Fruit fly (Drosophila melanogaster) whole organism, wandering third instar larva: Measurements from ENCODE around the gene CG31249.

Experiments
- Abd-B ChIP-seq: fragments of >200 bp; optimal IDR thresholded peaks from 2 replicates; lab custom pipeline; 2017; ENCODE audit warnings: missing biosample characterization, missing genetic modification characterization
- CG32264 ChIP-seq: fragments of 200-800 bp; sonication (Bioruptor generic); optimal IDR thresholded peaks from 2 replicates; lab custom pipeline; 2016; ENCODE audit warnings: missing biosample characterization, missing genetic modification characterization
- CG9705 ChIP-seq: fragments of 200-800 bp; sonication (Bioruptor generic); optimal IDR thresholded peaks from 2 replicates; lab custom pipeline; 2018; ENCODE audit warnings: missing biosample characterization, mild to moderate bottlenecking, missing genetic modification characterization
- CrebA ChIP-seq: fragments of 200-800 bp; sonication (Bioruptor generic); optimal IDR thresholded peaks from 2 replicates; lab custom pipeline; 2016; ENCODE audit warnings: missing biosample characterization, mild to moderate bottlenecking, missing genetic modification characterization, borderline replicate concordance
- Dfd ChIP-seq: fragments of >200 bp; optimal IDR thresholded peaks from 2 replicates; lab custom pipeline; 2017; ENCODE audit warnings: missing biosample characterization, missing genetic modification characterization
- Dif ChIP-seq: fragments of 200-275, 200-300 bp; sonication (Bioruptor generic); optimal IDR thresholded peaks from 2 replicates; lab custom pipeline; 2018; ENCODE audit warnings: missing biosample characterization, missing genetic modification characterization; ENCODE audit not compliant: partially characterized antibody
- GATAd ChIP-seq: sonication (Bioruptor generic); optimal IDR thresholded peaks from 2 replicates; lab custom pipeline; 2016; ENCODE audit warnings: missing biosample characterization, missing genetic modification characterization
- HLH106 ChIP-seq: fragments of 200-800 bp; optimal IDR thresholded peaks from 3 replicates; lab custom pipeline; 2019; ENCODE audit warnings: missing biosample characterization, mild to moderate bottlenecking, missing genetic modification characterization, moderate library complexity
- Hnf4 ChIP-seq: fragments of 200-800 bp; sonication (Bioruptor generic); optimal IDR thresholded peaks from 2 replicates; lab custom pipeline; 2016; ENCODE audit warnings: missing biosample characterization, mild to moderate bottlenecking, missing genetic modification characterization
- Hr78 ChIP-seq: fragments of >200 bp; optimal IDR thresholded peaks from 2 replicates; lab custom pipeline; 2017; ENCODE audit warnings: missing biosample characterization, missing genetic modification characterization
- Hr83 ChIP-seq: fragments of 200-300 bp; sonication (Bioruptor generic); optimal IDR thresholded peaks from 2 replicates; lab custom pipeline; 2016; ENCODE audit warnings: missing biosample characterization, mild to moderate bottlenecking, missing genetic modification characterization, moderate library complexity; ENCODE audit not compliant: poor library complexity, severe bottlenecking
- Jra ChIP-seq: sonication (Bioruptor generic); optimal IDR thresholded peaks from 2 replicates; lab custom pipeline; 2016; ENCODE audit warnings: missing biosample characterization, missing genetic modification characterization
- Mio ChIP-seq: sonication (Bioruptor generic); optimal IDR thresholded peaks from 2 replicates; lab custom pipeline; 2016; ENCODE audit warnings: missing biosample characterization, missing genetic modification characterization
- Myc ChIP-seq: fragments of >200 bp; optimal IDR thresholded peaks from 2 replicates; lab custom pipeline; 2017
- N ChIP-seq: fragments of >200 bp; optimal IDR thresholded peaks from 2 replicates; lab custom pipeline; 2018; ENCODE audit warnings: missing biosample characterization, missing external identifiers, missing genetic modification characterization
- OdsH ChIP-seq: fragments of 200-800 bp; sonication (Bioruptor generic); optimal IDR thresholded peaks from 2 replicates; lab custom pipeline; 2016; ENCODE audit warnings: missing biosample characterization, mild to moderate bottlenecking, missing genetic modification characterization
- Rel ChIP-seq, 2 experiments: fragments of 200-800 bp; sonication (Bioruptor generic) in 1 of 2; optimal IDR thresholded peaks; 2 replicates in 1 of 2; 3 replicates in 1 of 2; lab custom pipeline; 2016 to 2019; ENCODE audit warnings: mild to moderate bottlenecking in 2 of 2, missing biosample characterization in 2 of 2, missing genetic modification characterization in 2 of 2, moderate library complexity in 1 of 2
- Sp1 ChIP-seq: fragments of 200-800 bp; sonication (Bioruptor generic); optimal IDR thresholded peaks from 3 replicates; lab custom pipeline; 2019; ENCODE audit warnings: missing biosample characterization, mild to moderate bottlenecking, missing genetic modification characterization, moderate library complexity
- br ChIP-seq: fragments of 200-800 bp; sonication (Bioruptor generic); optimal IDR thresholded peaks from 2 replicates; lab custom pipeline; 2016; ENCODE audit warnings: missing biosample characterization, missing genetic modification characterization
- brk ChIP-seq: fragments of 200-800 bp; sonication (Bioruptor generic); optimal IDR thresholded peaks from 2 replicates; lab custom pipeline; 2016; ENCODE audit warnings: missing biosample characterization, mild to moderate bottlenecking, missing genetic modification characterization
- dl ChIP-seq, 2 experiments: fragments of 175-275, 200-275 bp in 1 of 2; fragments of 200-275 bp in 1 of 2; sonication (Bioruptor generic); optimal IDR thresholded peaks; lab custom pipeline; 2018; ENCODE audit warnings: mild to moderate bottlenecking in 2 of 2, missing biosample characterization in 2 of 2, missing genetic modification characterization in 2 of 2, moderate library complexity in 2 of 2; ENCODE audit not compliant: partially characterized antibody in 2 of 2, insufficient read depth in 1 of 2
- dmrt93B ChIP-seq: fragments of 200-800 bp; sonication (Bioruptor generic); optimal IDR thresholded peaks from 2 replicates; lab custom pipeline; 2018; ENCODE audit warnings: missing biosample characterization, mild to moderate bottlenecking, missing genetic modification characterization
- dsf ChIP-seq: sonication (Bioruptor generic); optimal IDR thresholded peaks from 2 replicates; lab custom pipeline; 2016; ENCODE audit warnings: missing biosample characterization, missing genetic modification characterization, borderline replicate concordance
- ey ChIP-seq: fragments of 200-800 bp; sonication (Bioruptor generic); optimal IDR thresholded peaks from 2 replicates; lab custom pipeline; 2016; ENCODE audit warnings: missing biosample characterization, missing genetic modification characterization
- foxo ChIP-seq, 2 experiments: fragments of 200-800 bp; sonication (Bioruptor generic); optimal IDR thresholded peaks; 2 replicates in 1 of 2; 3 replicates in 1 of 2; lab custom pipeline; 2016 to 2017; ENCODE audit warnings: missing biosample characterization in 2 of 2, missing genetic modification characterization in 2 of 2
- fru ChIP-seq: fragments of 200-800 bp; sonication (Bioruptor generic); optimal IDR thresholded peaks from 3 replicates; lab custom pipeline; 2016; ENCODE audit warnings: missing biosample characterization, mild to moderate bottlenecking, missing genetic modification characterization
- h ChIP-seq: fragments of 200-800 bp; sonication (Bioruptor generic); optimal IDR thresholded peaks from 3 replicates; lab custom pipeline; 2016; ENCODE audit warnings: missing biosample characterization, mild to moderate bottlenecking, missing genetic modification characterization
- jim ChIP-seq: fragments of 175-275, 200-325 bp; sonication (Bioruptor generic); optimal IDR thresholded peaks from 2 replicates; lab custom pipeline; 2016; ENCODE audit warnings: missing biosample characterization, mild to moderate bottlenecking, missing genetic modification characterization
- lola ChIP-seq: fragments of >200 bp; optimal IDR thresholded peaks from 2 replicates; lab custom pipeline; 2017; ENCODE audit warnings: missing biosample characterization, missing genetic modification characterization
- pan ChIP-seq: fragments of >200 bp; optimal IDR thresholded peaks from 2 replicates; lab custom pipeline; 2017
- psq ChIP-seq: fragments of 200-800 bp; sonication (Bioruptor generic); optimal IDR thresholded peaks from 3 replicates; lab custom pipeline; 2017; ENCODE audit warnings: missing biosample characterization, mild to moderate bottlenecking, missing genetic modification characterization, moderate library complexity
- rgr ChIP-seq: fragments of 200-800 bp; sonication (Bioruptor generic); optimal IDR thresholded peaks from 3 replicates; lab custom pipeline; 2016; ENCODE audit warnings: missing biosample characterization, mild to moderate bottlenecking, missing genetic modification characterization
- sage ChIP-seq: fragments of 200-800 bp; sonication (Bioruptor generic); optimal IDR thresholded peaks from 2 replicates; lab custom pipeline; 2016; ENCODE audit warnings: missing biosample characterization, mild to moderate bottlenecking, missing genetic modification characterization
- sv ChIP-seq: fragments of 200-800 bp; sonication (Bioruptor generic); optimal IDR thresholded peaks from 3 replicates; lab custom pipeline; 2016; ENCODE audit warnings: missing biosample characterization, missing genetic modification characterization
- tai ChIP-seq: sonication (Bioruptor generic); optimal IDR thresholded peaks from 2 replicates; lab custom pipeline; 2016; ENCODE audit warnings: missing biosample characterization, missing genetic modification characterization
- usp ChIP-seq: fragments of >200 bp; optimal IDR thresholded peaks from 2 replicates; lab custom pipeline; 2017; ENCODE audit warnings: missing biosample characterization, missing genetic modification characterization
- woc ChIP-seq: sonication (Bioruptor generic); optimal IDR thresholded peaks from 2 replicates; lab custom pipeline; 2016; ENCODE audit warnings: missing biosample characterization, mild to moderate bottlenecking, missing genetic modification characterization

The CG31249 gene

dm6 chr3R:17716858-17717596 is 30.2 kb upstream of the CG31249 start:
- TF ChIP-seq usp (GFP tag; lab: Kevin White, UChicago): no peak
- TF ChIP-seq Hr78 (GFP tag; lab: Kevin White, UChicago): no peak
- peak; percentile 83 for TF ChIP-seq Jra (GFP tag; lab: Kevin White, UChicago)
- peak; percentile 61 for TF ChIP-seq br (GFP tag; lab: Kevin White, UChicago)
- no peak for TF ChIP-seq jim (GFP tag; lab: Kevin White, UChicago)
- peak; percentile 39 for TF ChIP-seq rgr (GFP tag; lab: Kevin White, UChicago)
- no peak for TF ChIP-seq lola
- peak; percentile 26 for TF ChIP-seq CG9705 (GFP tag; lab: Kevin White, UChicago)
- peak; percentile 66 for TF ChIP-seq brk
- peak; percentile 2 for TF ChIP-seq woc
- TF ChIP-seq Myc (lab: Kevin White, UChicago): no peak
- no peak for TF ChIP-seq CG32264 (GFP tag; lab: Kevin White, UChicago)
- TF ChIP-seq Mio (GFP tag; lab: Kevin White, UChicago): no peak
- no peak for TF ChIP-seq Abd-B
- TF ChIP-seq Dfd: no peak
- TF ChIP-seq fru (GFP tag; lab: Kevin White, UChicago): peak; percentile 75
- TF ChIP-seq GATAd (GFP tag; lab: Kevin White, UChicago): no peak
- peak; percentile 3 for TF ChIP-seq ey
- TF ChIP-seq Sp1: peak; percentile 47
- TF ChIP-seq Hnf4: peak; percentile 45
- TF ChIP-seq psq (GFP tag; lab: Kevin White, UChicago): peak; percentile 75
- no peak for TF ChIP-seq Rel (GFP tag; optimal IDR thresholded peaks at IDR 0.05; lab: Kevin White, UChicago)
- peak; percentile 72 for TF ChIP-seq Rel (tag; optimal IDR thresholded peaks at IDR 0.05; lab: Kevin White, UChicago)
- peak; percentile 53 for TF ChIP-seq OdsH (GFP tag; lab: Kevin White, UChicago)
- peak; percentile 28 for TF ChIP-seq sage (GFP tag; lab: Kevin White, UChicago)
- TF ChIP-seq N: peak; percentile 13
- peak; percentile 9 for TF ChIP-seq tai (GFP tag; lab: Kevin White, UChicago)
- TF ChIP-seq Dif (GFP tag; lab: Kevin White, UChicago): peak; percentile 98
- peak; percentile 90 for TF ChIP-seq Hr83 (GFP tag; lab: Kevin White, UChicago)
- no peak for TF ChIP-seq pan (lab: Kevin White, UChicago)
- TF ChIP-seq dsf: no peak
- TF ChIP-seq h (GFP tag; lab: Kevin White, UChicago): peak; percentile 84
- peak; percentile 96 to 97 for TF ChIP-seq dl (GFP tag; optimal IDR thresholded peaks at IDR 0.05; lab: Kevin White, UChicago; ENCODE audit: insufficient read depth in 1 of 2, partially characterized antibody in 2 of 2)
- TF ChIP-seq foxo (GFP tag; optimal IDR thresholded peaks at IDR 0.05; lab: Kevin White, UChicago): peak; percentile 52 to 56
- no peak for TF ChIP-seq CrebA (GFP tag; lab: Kevin White, UChicago)
- TF ChIP-seq, all 38 proteins: peak for 21

- no peak for TF ChIP-seq tai (GFP tag; lab: Kevin White, UChicago)
- TF ChIP-seq jim (GFP tag; lab: Kevin White, UChicago): no peak
- no peak for TF ChIP-seq lola
- TF ChIP-seq HLH106 (tag; lab: Kevin White, UChicago): no peak
- no peak for TF ChIP-seq CG32264 (GFP tag; lab: Kevin White, UChicago)
- TF ChIP-seq ey: no peak
- TF ChIP-seq woc: no peak
- TF ChIP-seq dl (GFP tag; optimal IDR thresholded peaks at IDR 0.05; lab: Kevin White, UChicago; ENCODE audit: insufficient read depth in 1 of 2, partially characterized antibody in 2 of 2): no peak
- TF ChIP-seq sv: no peak
- TF ChIP-seq Dif (GFP tag; lab: Kevin White, UChicago): no peak
- no peak for TF ChIP-seq Mio (GFP tag; lab: Kevin White, UChicago)
- TF ChIP-seq OdsH (GFP tag; lab: Kevin White, UChicago): no peak
- peak; percentile 52 for TF ChIP-seq psq (GFP tag; lab: Kevin White, UChicago)
- no peak for TF ChIP-seq Rel (GFP tag; optimal IDR thresholded peaks at IDR 0.05; lab: Kevin White, UChicago)
- TF ChIP-seq Rel (tag; optimal IDR thresholded peaks at IDR 0.05; lab: Kevin White, UChicago): peak; percentile 80
- TF ChIP-seq Hnf4: no peak
- no peak for TF ChIP-seq pan (lab: Kevin White, UChicago)
- TF ChIP-seq GATAd (GFP tag; lab: Kevin White, UChicago): no peak
- TF ChIP-seq rgr (GFP tag; lab: Kevin White, UChicago): no peak
- no peak for TF ChIP-seq dmrt93B (GFP tag; lab: Kevin White, UChicago)
- TF ChIP-seq h (GFP tag; lab: Kevin White, UChicago): peak; percentile 20
- no peak for TF ChIP-seq Abd-B
- TF ChIP-seq usp (GFP tag; lab: Kevin White, UChicago): no peak
- no peak for TF ChIP-seq Sp1
Measured at dm6 chr3R:17714773-17715344, 28.0 kb upstream of the CG31249 start.
